Fruit fly (Drosophila melanogaster) whole organism, embryonic: ENCODE results near the gene CG14718.

Experiments
- CG10267 ChIP-seq: fragments of 200-800 bp; sonication (Bioruptor generic); optimal IDR thresholded peaks from 2 replicates; lab custom pipeline; 2018; ENCODE audit warnings: missing biosample characterization, mild to moderate bottlenecking, missing genetic modification characterization, moderate library complexity
- CG10654 ChIP-seq: fragments of 200-800 bp; sonication (Bioruptor generic); optimal IDR thresholded peaks from 2 replicates; lab custom pipeline; 2016; ENCODE audit warnings: missing biosample characterization, missing genetic modification characterization
- CG11247 ChIP-seq: fragments of 200-800 bp; sonication (Bioruptor generic); IDR thresholded peaks from 2 replicates; pipeline ENCODE4 v1.3.6; 2022; ENCODE audit warnings: missing biosample characterization, missing genetic modification characterization
- CG11398 ChIP-seq: fragments of 200-800 bp; sonication (Bioruptor generic); optimal IDR thresholded peaks from 2 replicates; lab custom pipeline; 2016; ENCODE audit warnings: missing biosample characterization, missing genetic modification characterization
- CG11696 ChIP-seq: fragments of 200-800 bp; sonication (Bioruptor generic); IDR thresholded peaks from 2 replicates; pipeline ENCODE4 v1.3.6; 2022; ENCODE audit warnings: missing biosample characterization, missing genetic modification characterization
- CG12299 ChIP-seq: fragments of 200-800 bp; sonication (Bioruptor generic); optimal IDR thresholded peaks from 2 replicates; lab custom pipeline; 2018; ENCODE audit warnings: missing biosample characterization, mild to moderate bottlenecking, missing genetic modification characterization
- CG13287 ChIP-seq: fragments of 200-800 bp; sonication (Bioruptor generic); IDR thresholded peaks from 2 replicates; pipeline ENCODE4 v1.3.6; 2022; ENCODE audit warnings: missing biosample characterization, missing genetic modification characterization; ENCODE audit not compliant: partially characterized antibody
- CG14014 ChIP-seq: fragments of 200-800 bp; sonication (Bioruptor generic); IDR thresholded peaks from 2 replicates; pipeline ENCODE4 v1.3.6; 2022; ENCODE audit warnings: missing biosample characterization, missing genetic modification characterization
- CG17912 ChIP-seq: fragments of 200-800 bp; sonication (Bioruptor generic); optimal IDR thresholded peaks from 2 replicates; lab custom pipeline; 2018; ENCODE audit warnings: missing biosample characterization, mild to moderate bottlenecking, missing genetic modification characterization
- CG1792 ChIP-seq: fragments of 200-800 bp; sonication (Bioruptor generic); optimal IDR thresholded peaks from 2 replicates; lab custom pipeline; 2016; ENCODE audit warnings: missing biosample characterization, missing genetic modification characterization
- CG18619 ChIP-seq: fragments of 200-800 bp; sonication (Bioruptor generic); optimal IDR thresholded peaks from 3 replicates; lab custom pipeline; 2017; ENCODE audit warnings: missing biosample characterization, mild to moderate bottlenecking, missing genetic modification characterization
- CG2889 ChIP-seq: fragments of 200-800 bp; sonication (Bioruptor generic); IDR thresholded peaks from 3 replicates; pipeline ENCODE4 v1.3.6; 2022; ENCODE audit warnings: missing biosample characterization, missing genetic modification characterization
- CG32767 ChIP-seq: fragments of 200-800 bp; sonication (Bioruptor generic); IDR thresholded peaks from 2 replicates; pipeline ENCODE4 v1.3.6; 2022; ENCODE audit warnings: missing biosample characterization, missing genetic modification characterization
- CG4282 ChIP-seq: fragments of 200-800 bp; sonication (Bioruptor generic); optimal IDR thresholded peaks from 2 replicates; lab custom pipeline; 2016; ENCODE audit warnings: missing biosample characterization, missing genetic modification characterization
- CG4854 ChIP-seq: fragments of 200-800 bp; sonication (Bioruptor generic); optimal IDR thresholded peaks from 2 replicates; lab custom pipeline; 2016; ENCODE audit warnings: missing biosample characterization, missing genetic modification characterization, inconsistent platforms
- CG6791 ChIP-seq: fragments of 200-800 bp; sonication (Bioruptor generic); IDR thresholded peaks from 3 replicates; pipeline ENCODE4 v1.3.6; 2022; ENCODE audit warnings: missing biosample characterization, missing genetic modification characterization; ENCODE audit not compliant: partially characterized antibody
- CG8281 ChIP-seq: fragments of 200-800 bp; sonication (Bioruptor generic); optimal IDR thresholded peaks from 2 replicates; lab custom pipeline; 2018; ENCODE audit warnings: missing biosample characterization, mild to moderate bottlenecking, missing genetic modification characterization, moderate library complexity
- CG9932 ChIP-seq: fragments of 200-800 bp; sonication (Bioruptor generic); IDR thresholded peaks from 2 replicates; pipeline ENCODE4 v1.3.6; 2022; ENCODE audit warnings: missing biosample characterization, missing genetic modification characterization
- Drgx ChIP-seq: fragments of 200-800 bp; sonication (Bioruptor generic); IDR thresholded peaks from 2 replicates; pipeline ENCODE4 v1.3.6; 2022; ENCODE audit warnings: missing biosample characterization, missing genetic modification characterization
- Fer1 ChIP-seq: fragments of 200-800 bp; sonication (Bioruptor generic); optimal IDR thresholded peaks from 2 replicates; lab custom pipeline; 2017; ENCODE audit warnings: missing biosample characterization, mild to moderate bottlenecking, missing genetic modification characterization
- GATAe ChIP-seq: fragments of 200-800 bp; sonication (Bioruptor generic); conservative IDR thresholded peaks from 2 replicates; pipeline ENCODE4 v1.3.6; 2022; ENCODE audit warnings: missing biosample characterization, missing genetic modification characterization
- HLH3B ChIP-seq: fragments of 200-800 bp; sonication (Bioruptor generic); IDR thresholded peaks from 2 replicates; pipeline ENCODE4 v1.3.6; 2022; ENCODE audit warnings: missing biosample characterization, missing genetic modification characterization
- HLH4C ChIP-seq: fragments of 200-800 bp; sonication (Bioruptor generic); IDR thresholded peaks from 3 replicates; pipeline ENCODE4 v1.3.6; 2022; ENCODE audit warnings: missing biosample characterization, missing genetic modification characterization; ENCODE audit not compliant: partially characterized antibody
- Hsf ChIP-seq: fragments of 200-800 bp; sonication (Bioruptor generic); optimal IDR thresholded peaks from 3 replicates; lab custom pipeline; 2016; ENCODE audit warnings: missing biosample characterization, missing genetic modification characterization
- Med ChIP-seq: fragments of 200-800 bp; sonication (Bioruptor generic); peaks from one replicate; lab custom pipeline; 2016; ENCODE audit warnings: missing biosample characterization, missing genetic modification characterization, mild to moderate bottlenecking, inconsistent platforms, moderate library complexity
- Nf-YB ChIP-seq: fragments of 200-800 bp; sonication (Bioruptor generic); optimal IDR thresholded peaks from 3 replicates; lab custom pipeline; 2019; ENCODE audit warnings: missing biosample characterization, mild to moderate bottlenecking, missing genetic modification characterization, moderate library complexity
- Rfx ChIP-seq: fragments of 200-800 bp; sonication (Bioruptor generic); IDR thresholded peaks from 2 replicates; pipeline ENCODE4 v1.3.6; 2022; ENCODE audit warnings: missing biosample characterization, missing genetic modification characterization
- Sox100B ChIP-seq: fragments of 200-800 bp; sonication (Bioruptor generic); optimal IDR thresholded peaks from 3 replicates; lab custom pipeline; 2018; ENCODE audit warnings: missing biosample characterization, mild to moderate bottlenecking, missing genetic modification characterization
- Trl ChIP-seq, 3 experiments: fragments of >200 bp in 2 of 3; fragments of 200-800 bp in 1 of 3; sonication (Bioruptor generic) in 1 of 3; optimal IDR thresholded peaks; 2 replicates in 1 of 3; 3 replicates in 2 of 3; lab custom pipeline; 2016 to 2017; ENCODE audit warnings: missing biosample characterization in 1 of 3, missing genetic modification characterization in 1 of 3
- ash1 ChIP-seq: fragments of 200-800 bp; sonication (Bioruptor generic); optimal IDR thresholded peaks from 2 replicates; lab custom pipeline; 2018; ENCODE audit warnings: missing biosample characterization, mild to moderate bottlenecking, missing genetic modification characterization
- bigmax ChIP-seq: fragments of 200-800 bp; sonication (Bioruptor generic); optimal IDR thresholded peaks from 2 replicates; lab custom pipeline; 2018; ENCODE audit warnings: missing biosample characterization, mild to moderate bottlenecking, missing genetic modification characterization
- emc ChIP-seq: fragments of 200-800 bp; sonication (Bioruptor generic); optimal IDR thresholded peaks from 2 replicates; lab custom pipeline; 2016; ENCODE audit warnings: missing biosample characterization, missing genetic modification characterization
- exex ChIP-seq: fragments of 200-800 bp; sonication (Bioruptor generic); optimal IDR thresholded peaks from 4 replicates; lab custom pipeline; 2018; ENCODE audit warnings: missing biosample characterization, mild to moderate bottlenecking, missing genetic modification characterization, moderate library complexity
- eyg ChIP-seq: fragments of 200-800 bp; sonication (Bioruptor generic); optimal IDR thresholded peaks from 3 replicates; lab custom pipeline; 2016; ENCODE audit warnings: missing biosample characterization, missing genetic modification characterization
- ftz-f1 ChIP-seq: fragments of 200-800 bp; sonication (Bioruptor generic); optimal IDR thresholded peaks from 2 replicates; lab custom pipeline; 2016; ENCODE audit warnings: missing biosample characterization, missing genetic modification characterization
- gro ChIP-seq: fragments of 200-800 bp; sonication (Bioruptor generic); optimal IDR thresholded peaks from 2 replicates; lab custom pipeline; 2016; ENCODE audit warnings: missing biosample characterization, missing genetic modification characterization
- her ChIP-seq: fragments of 200-800 bp; sonication (Bioruptor generic); optimal IDR thresholded peaks from 2 replicates; lab custom pipeline; 2016; ENCODE audit warnings: missing biosample characterization, missing genetic modification characterization
- ind ChIP-seq: fragments of 200-800 bp; sonication (Bioruptor generic); optimal IDR thresholded peaks from 3 replicates; lab custom pipeline; 2016; ENCODE audit warnings: missing biosample characterization, missing genetic modification characterization
- klu ChIP-seq: fragments of 200-800 bp; sonication (Bioruptor generic); IDR thresholded peaks from 2 replicates; pipeline ENCODE4 v1.3.6; 2022; ENCODE audit warnings: missing biosample characterization, missing genetic modification characterization
- kni ChIP-seq: fragments of 200-800 bp; sonication (Bioruptor generic); optimal IDR thresholded peaks from 3 replicates; lab custom pipeline; 2017; ENCODE audit warnings: mild to moderate bottlenecking, missing biosample characterization, missing genetic modification reagents, missing genetic modification characterization
- lilli ChIP-seq: fragments of 200-800 bp; sonication (Bioruptor generic); optimal IDR thresholded peaks from 3 replicates; lab custom pipeline; 2016; ENCODE audit warnings: missing biosample characterization, missing genetic modification characterization
- mam ChIP-seq: fragments of 200-800 bp; sonication (Bioruptor generic); optimal IDR thresholded peaks from 3 replicates; lab custom pipeline; 2016; ENCODE audit warnings: missing biosample characterization, missing genetic modification characterization
- oc ChIP-seq: fragments of 200-800 bp; sonication (Bioruptor generic); optimal IDR thresholded peaks from 2 replicates; lab custom pipeline; 2018; ENCODE audit warnings: missing biosample characterization, mild to moderate bottlenecking, missing genetic modification characterization, moderate library complexity
- seq ChIP-seq: fragments of 200-800 bp; sonication (Bioruptor generic); IDR thresholded peaks from 2 replicates; pipeline ENCODE4 v1.3.6; 2022; ENCODE audit warnings: missing biosample characterization, missing genetic modification characterization
- sob ChIP-seq: fragments of 200-800 bp; sonication (Bioruptor generic); IDR thresholded peaks from 2 replicates; pipeline ENCODE4 v1.3.6; 2022; ENCODE audit warnings: missing biosample characterization, missing genetic modification characterization
- ssp ChIP-seq: fragments of 200-800 bp; sonication (Bioruptor generic); IDR thresholded peaks from 2 replicates; pipeline ENCODE4 v1.3.6; 2022; ENCODE audit warnings: missing biosample characterization, missing genetic modification characterization
- sug ChIP-seq: fragments of 200-800 bp; optimal IDR thresholded peaks from 2 replicates; lab custom pipeline; 2019; ENCODE audit warnings: missing biosample characterization, mild to moderate bottlenecking, missing genetic modification characterization, moderate library complexity
- unpg ChIP-seq: fragments of 200-800 bp; sonication (Bioruptor generic); optimal IDR thresholded peaks from 3 replicates; lab custom pipeline; 2018; ENCODE audit warnings: missing biosample characterization, mild to moderate bottlenecking, missing genetic modification characterization, moderate library complexity
- zfh2 ChIP-seq: fragments of 200-800 bp; sonication (Bioruptor generic); optimal IDR thresholded peaks from 2 replicates; lab custom pipeline; 2016; ENCODE audit warnings: missing biosample characterization, missing genetic modification characterization

The CG14718 gene

DNA sequence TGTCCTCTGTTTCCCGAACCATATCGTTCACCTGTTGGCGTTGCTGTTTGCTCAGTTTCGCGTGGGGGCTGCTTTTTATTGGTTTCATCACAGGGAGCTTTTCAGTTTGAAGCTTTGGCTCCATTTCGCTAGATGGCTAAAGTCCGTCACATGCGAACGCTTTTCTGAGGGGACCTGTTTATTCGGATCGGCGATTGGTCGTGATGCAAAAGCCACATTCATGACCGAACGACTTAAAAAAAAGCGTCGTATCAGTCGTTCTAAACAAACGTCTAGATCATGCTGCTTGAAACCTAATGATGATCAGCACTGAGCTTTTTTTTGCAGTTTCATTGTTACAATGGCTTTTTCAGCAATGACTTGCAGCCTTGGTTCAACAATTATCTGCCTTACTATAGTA is 10.5 kb upstream of the CG14718 start, which contains the start of gene CG6908 (continued):
- no peak for TF ChIP-seq CG11247
- TF ChIP-seq ash1 (GFP tag; lab: Kevin White, UChicago): no peak
- peak; percentile 50 for TF ChIP-seq her
- no peak for TF ChIP-seq CG1792 (GFP tag; lab: Kevin White, UChicago)
- TF ChIP-seq Hsf (GFP tag; lab: Kevin White, UChicago): no peak
- TF ChIP-seq Drgx: 0 out of 2 replicates have a peak, but pooled peaks have one; percentile 11
- TF ChIP-seq ftz-f1: peak; percentile 1
- TF ChIP-seq gro (GFP tag; lab: Kevin White, UChicago): no peak
- peak; percentile 83 for TF ChIP-seq Nf-YB (GFP tag; lab: Kevin White, UChicago)
- TF ChIP-seq CG2889: no peak
- peak; percentile 68 for TF ChIP-seq exex (tag; lab: Kevin White, UChicago)
- TF ChIP-seq CG6791: no peak

DNA sequence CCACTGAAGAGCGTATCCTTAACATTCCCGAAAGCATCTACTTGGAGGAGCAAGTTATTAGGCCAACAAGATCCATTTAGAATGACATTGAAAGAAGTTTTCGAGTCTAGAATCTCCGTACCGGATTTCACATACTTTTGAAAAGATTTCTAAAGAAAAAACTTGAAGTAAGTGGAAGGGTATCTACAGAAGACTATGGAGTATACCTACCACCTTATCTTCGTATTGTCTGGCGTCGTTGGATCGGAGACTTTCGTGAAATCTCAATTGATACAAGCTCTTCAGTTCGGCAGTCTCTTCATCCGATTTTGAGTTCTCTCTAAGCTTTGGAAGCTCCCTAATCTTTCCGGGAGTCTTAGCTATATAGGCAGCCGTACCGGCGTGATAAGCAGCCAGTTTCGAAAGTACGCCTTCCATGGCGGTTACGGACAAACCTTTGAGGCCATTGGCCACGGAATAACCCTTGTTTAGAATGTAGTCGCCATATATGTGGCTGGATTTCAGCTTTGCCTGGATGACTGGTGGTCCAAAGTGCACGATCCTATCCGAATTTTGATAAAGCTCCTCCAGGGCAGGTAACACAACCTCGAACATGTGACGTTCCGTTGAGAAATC is 9.4 kb upstream of the CG14718 start:
- no peak for TF ChIP-seq CG32767 (GFP tag; lab: Robert Waterston, UW)
- no peak for TF ChIP-seq Drgx
- no peak for TF ChIP-seq mam
- TF ChIP-seq ind: no peak
- TF ChIP-seq CG11247: no peak
- TF ChIP-seq bigmax (GFP tag; lab: Kevin White, UChicago): no peak
- TF ChIP-seq HLH4C (GFP tag; lab: Robert Waterston, UW): no peak
- no peak for TF ChIP-seq CG17912 (GFP tag; lab: Kevin White, UChicago)
- no peak for TF ChIP-seq emc (GFP tag; lab: Kevin White, UChicago)
- no peak for TF ChIP-seq Fer1
- TF ChIP-seq CG4282 (GFP tag; lab: Kevin White, UChicago): no peak
- TF ChIP-seq CG18619 (GFP tag; lab: Kevin White, UChicago): no peak
- TF ChIP-seq ftz-f1: no peak
- TF ChIP-seq CG13287: 0 out of 2 replicates have a peak, but pooled peaks have one; percentile 13
- TF ChIP-seq GATAe (GFP tag; lab: Robert Waterston, UW): peak; percentile 61; the same call in 1 of the 2 replicates
- TF ChIP-seq klu (GFP tag; lab: Robert Waterston, UW): no peak
- no peak for TF ChIP-seq seq (GFP tag; lab: Robert Waterston, UW)
- TF ChIP-seq Rfx: no peak; the same call in 1 of the 2 replicates
- TF ChIP-seq CG10654 (GFP tag; lab: Kevin White, UChicago): no peak
- no peak for TF ChIP-seq CG4854 (GFP tag; lab: Kevin White, UChicago)
- TF ChIP-seq kni (GFP tag; lab: Kevin White, UChicago): no peak
- TF ChIP-seq CG8281 (tag; lab: Kevin White, UChicago): no peak
- TF ChIP-seq sob (GFP tag; lab: Robert Waterston, UW): no peak
- no peak for TF ChIP-seq ssp (GFP tag; lab: Robert Waterston, UW)
- TF ChIP-seq lilli: no peak
- no peak for TF ChIP-seq ash1 (GFP tag; lab: Kevin White, UChicago)
- no peak for TF ChIP-seq CG11696
- peak in 1 of 2 experiments; percentile 36 for TF ChIP-seq Trl (optimal IDR thresholded peaks at IDR 0.05; lab: Kevin White, UChicago)
- no peak for TF ChIP-seq Trl (GFP tag; optimal IDR thresholded peaks at IDR 0.05; lab: Kevin White, UChicago)
- TF ChIP-seq CG10267 (tag; lab: Kevin White, UChicago): no peak
- no peak for TF ChIP-seq unpg (GFP tag; lab: Kevin White, UChicago)
- TF ChIP-seq Sox100B (GFP tag; lab: Kevin White, UChicago): no peak
- TF ChIP-seq eyg (GFP tag; lab: Kevin White, UChicago): no peak
- TF ChIP-seq sug: peak; percentile 37
- TF ChIP-seq Med (GFP tag; lab: Kevin White, UChicago): peak; percentile 75
- TF ChIP-seq zfh2: no peak
- TF ChIP-seq oc: no peak
- no peak for TF ChIP-seq CG12299 (tag; lab: Kevin White, UChicago)
- TF ChIP-seq CG11398 (GFP tag; lab: Kevin White, UChicago): no peak
- TF ChIP-seq CG14014 (GFP tag; lab: Robert Waterston, UW): no peak
- TF ChIP-seq HLH3B (GFP tag; lab: Robert Waterston, UW): no peak
- peak; percentile 15; the same call in 1 of the 2 replicates for TF ChIP-seq CG9932
